Fruit fly (Drosophila melanogaster) whole organism, adult: ENCODE results near the gene BigH1.

Experiments
- CG11617 ChIP-seq: fragments of 200-800 bp; sonication (Bioruptor generic); optimal IDR thresholded peaks from 2 replicates; lab custom pipeline; 2017; ENCODE audit warnings: mild to moderate bottlenecking, missing biosample characterization, missing genetic modification reagents, missing genetic modification characterization
- CG12768 ChIP-seq: fragments of 200-800 bp; sonication (Bioruptor generic); optimal IDR thresholded peaks from 2 replicates; lab custom pipeline; 2017; ENCODE audit warnings: missing biosample characterization, missing genetic modification characterization, mild to moderate bottlenecking, moderate library complexity, missing genetic modification reagents
- CG14711 ChIP-seq: fragments of 200-800 bp; sonication (Bioruptor generic); optimal IDR thresholded peaks from 2 replicates; lab custom pipeline; 2018; ENCODE audit warnings: missing biosample characterization, mild to moderate bottlenecking, missing genetic modification characterization, moderate library complexity
- CG1620 ChIP-seq: fragments of 200-800 bp; sonication (Bioruptor generic); optimal IDR thresholded peaks from 2 replicates; lab custom pipeline; 2016; ENCODE audit warnings: missing biosample characterization, missing genetic modification characterization
- CG33017 ChIP-seq: fragments of 200-800 bp; sonication (Bioruptor generic); optimal IDR thresholded peaks from 2 replicates; lab custom pipeline; 2018; ENCODE audit warnings: missing biosample characterization, mild to moderate bottlenecking, missing genetic modification characterization, moderate library complexity
- CG5204 ChIP-seq: fragments of 200-800 bp; sonication (Bioruptor generic); optimal IDR thresholded peaks from 2 replicates; lab custom pipeline; 2016; ENCODE audit warnings: missing biosample characterization, missing genetic modification characterization
- CG7045 ChIP-seq: fragments of 200-800 bp; sonication (Bioruptor generic); optimal IDR thresholded peaks from 2 replicates; lab custom pipeline; 2017; ENCODE audit warnings: missing biosample characterization, mild to moderate bottlenecking, missing genetic modification characterization
- CG7101 ChIP-seq: fragments of 200-800 bp; sonication (Bioruptor generic); optimal IDR thresholded peaks from 2 replicates; lab custom pipeline; 2018; ENCODE audit warnings: missing biosample characterization, mild to moderate bottlenecking, missing genetic modification characterization, moderate library complexity
- Clk ChIP-seq: fragments of 200-800 bp; sonication (Bioruptor generic); optimal IDR thresholded peaks from 2 replicates; lab custom pipeline; 2017; ENCODE audit warnings: missing biosample characterization, missing genetic modification characterization
- cic ChIP-seq: fragments of 200-800 bp; sonication (Bioruptor generic); optimal IDR thresholded peaks from 2 replicates; lab custom pipeline; 2017; ENCODE audit warnings: missing biosample characterization, mild to moderate bottlenecking, missing genetic modification characterization, moderate library complexity
- ovo ChIP-seq: fragments of 200-800 bp; sonication (Bioruptor generic); optimal IDR thresholded peaks from 2 replicates; lab custom pipeline; 2016; ENCODE audit warnings: missing biosample characterization, missing genetic modification characterization
- tj ChIP-seq: fragments of 200-800 bp; sonication (Bioruptor generic); optimal IDR thresholded peaks from 3 replicates; lab custom pipeline; 2017; ENCODE audit warnings: missing biosample characterization, mild to moderate bottlenecking, missing genetic modification characterization, moderate library complexity

dm6 chr3R:14695665-14696064 is 32.4 kb downstream of the BigH1 start:
- TF ChIP-seq cic (GFP tag; lab: Kevin White, UChicago), result no peak
- no peak for TF ChIP-seq tj (GFP tag; lab: Kevin White, UChicago)
- no peak for TF ChIP-seq CG5204 (GFP tag; lab: Kevin White, UChicago)
- no peak for TF ChIP-seq CG12768 (GFP tag; lab: Kevin White, UChicago)
- no peak for TF ChIP-seq CG14711 (tag; lab: Kevin White, UChicago)
- no peak for TF ChIP-seq CG7045 (GFP tag; lab: Kevin White, UChicago)
- TF ChIP-seq Clk (GFP tag; lab: Kevin White, UChicago), result no peak
- TF ChIP-seq CG11617 (GFP tag; lab: Kevin White, UChicago), result no peak
- TF ChIP-seq CG33017, result no peak
- no peak for TF ChIP-seq CG1620
- TF ChIP-seq ovo, result no peak
- no peak for TF ChIP-seq CG7101
